Fruit fly (Drosophila melanogaster): ENCODE results near the gene CG5928.

CG5928 gene

dm6 chrX:6067281-6068008, at the start of gene CG5928:
Gene CG5928, plus strand, starts transcription at chrX:6067958.
- TF ChIP-seq noc (tag; optimal IDR thresholded peaks at IDR 0.05) = no peak

- no peak for TF ChIP-seq noc (tag; optimal IDR thresholded peaks at IDR 0.05)
These were observed 47.5 kb upstream of the CG5928 start for dm6 chrX:6020254-6020653.

- no peak for TF ChIP-seq noc (tag; optimal IDR thresholded peaks at IDR 0.05)
These were observed 46.3 kb upstream of the CG5928 start for dm6 chrX:6021414-6021813.

dm6 chrX:6022090-6022489, 45.7 kb upstream of the CG5928 start:
- no peak for TF ChIP-seq noc (tag; optimal IDR thresholded peaks at IDR 0.05)

dm6 chrX:6024638-6025037, 43.1 kb upstream of the CG5928 start:
- TF ChIP-seq noc (tag; optimal IDR thresholded peaks at IDR 0.05) = no peak

dm6 chrX:6027846-6028245, 39.9 kb upstream of the CG5928 start:
- TF ChIP-seq noc (tag; optimal IDR thresholded peaks at IDR 0.05) = no peak

- TF ChIP-seq noc (tag; optimal IDR thresholded peaks at IDR 0.05) = no peak
These were observed 38.7 kb upstream of the CG5928 start for dm6 chrX:6029015-6029414.

- no peak for TF ChIP-seq noc (tag; optimal IDR thresholded peaks at IDR 0.05)
These were observed 37.7 kb upstream of the CG5928 start for dm6 chrX:6030010-6030409.

- TF ChIP-seq noc (tag; optimal IDR thresholded peaks at IDR 0.05) = no peak
These were observed 37.2 kb upstream of the CG5928 start for dm6 chrX:6030593-6030992.

dm6 chrX:6031692-6032091, 36.1 kb upstream of the CG5928 start:
- no peak for TF ChIP-seq noc (tag; optimal IDR thresholded peaks at IDR 0.05)

- TF ChIP-seq noc (tag; optimal IDR thresholded peaks at IDR 0.05) = no peak
These were observed 34.9 kb upstream of the CG5928 start for dm6 chrX:6032826-6033225.

- no peak for TF ChIP-seq noc (tag; optimal IDR thresholded peaks at IDR 0.05)
These were observed 33.0 kb upstream of the CG5928 start for dm6 chrX:6034741-6035140.

dm6 chrX:6035359-6035758, 32.4 kb upstream of the CG5928 start:
- no peak for TF ChIP-seq noc (tag; optimal IDR thresholded peaks at IDR 0.05)

- peak; percentile 4 for TF ChIP-seq noc (tag; optimal IDR thresholded peaks at IDR 0.05)
These were observed 30.4 kb upstream of the CG5928 start, which contains the start of the genes rux and MCTS1 for dm6 chrX:6037180-6037946. Gene rux, minus strand, starts transcription at chrX:6037800. Gene MCTS1, plus strand, starts transcription at chrX:6037892.

- TF ChIP-seq noc (tag; optimal IDR thresholded peaks at IDR 0.05) = no peak
These were observed 28.2 kb upstream of the CG5928 start, which contains the start of gene CG5937 for dm6 chrX:6039431-6040016. Gene CG5937, plus strand, starts transcription at chrX:6040005.

- TF ChIP-seq noc (tag; optimal IDR thresholded peaks at IDR 0.05) = no peak
These were observed 17.4 kb upstream of the CG5928 start, which contains the start of gene CG5921 for dm6 chrX:6050282-6050934. Gene CG5921, plus strand, starts transcription at chrX:6050828.
